Worm (Caenorhabditis elegans) whole organism, late embryonic: ENCODE data around the gene T22F3.11.

ENCODE experiments used
- C38D4.7 ChIP-seq: fragments of 200-800 bp; sonication (Bioruptor generic); optimal IDR thresholded peaks from 2 replicates; lab custom pipeline; 2018; ENCODE audit warnings: mild to moderate bottlenecking, missing genetic modification characterization, moderate library complexity, missing compliant biosample characterization
- K09A11.1 ChIP-seq: sonication (generic microtip); optimal IDR thresholded peaks from 2 replicates; lab custom pipeline; 2017; ENCODE audit warnings: antibody characterized with exemption, mild to moderate bottlenecking, missing genetic modification characterization, missing compliant biosample characterization; ENCODE audit not compliant: insufficient read depth
- T23F11.4 ChIP-seq: fragments of 200-800 bp; sonication (Bioruptor generic); optimal IDR thresholded peaks from 2 replicates; lab custom pipeline; 2018; ENCODE audit warnings: mild to moderate bottlenecking, missing genetic modification characterization, missing compliant biosample characterization
- Y22D7AL.16 ChIP-seq: sonication (generic microtip); optimal IDR thresholded peaks from 2 replicates; lab custom pipeline; 2016; ENCODE audit warnings: missing genetic modification characterization, missing compliant biosample characterization
- ama-1 ChIP-seq: fragments of 150-350 bp; optimal IDR thresholded peaks from 2 replicates; lab custom pipeline; 2014
- ceh-14 ChIP-seq: sonication (generic microtip); optimal IDR thresholded peaks from 2 replicates; lab custom pipeline; 2016; ENCODE audit warnings: missing genotype, missing genetic modification characterization, missing compliant biosample characterization
- ceh-18 ChIP-seq: sonication (generic microtip); optimal IDR thresholded peaks from 2 replicates; lab custom pipeline; 2016; ENCODE audit warnings: missing genetic modification characterization, missing compliant biosample characterization
- ceh-2 ChIP-seq: sonication (generic microtip); optimal IDR thresholded peaks from 2 replicates; lab custom pipeline; 2016; ENCODE audit warnings: missing genotype, missing genetic modification characterization, missing compliant biosample characterization
- ceh-34 ChIP-seq: sonication (generic microtip); optimal IDR thresholded peaks from 2 replicates; lab custom pipeline; 2016; ENCODE audit warnings: mild to moderate bottlenecking, missing genetic modification characterization, missing compliant biosample characterization
- ceh-45 ChIP-seq: fragments of 200-800 bp; sonication (Bioruptor generic); IDR thresholded peaks from 2 replicates; pipeline ENCODE4 v1.3.6; 2022; ENCODE audit warnings: missing genetic modification reagents, missing genetic modification characterization, missing compliant biosample characterization
- ceh-48 ChIP-seq: sonication (generic microtip); optimal IDR thresholded peaks from 2 replicates; lab custom pipeline; 2016; ENCODE audit warnings: missing genetic modification characterization, inconsistent platforms, missing compliant biosample characterization
- che-1 ChIP-seq: sonication (generic microtip); optimal IDR thresholded peaks from 2 replicates; lab custom pipeline; 2016; ENCODE audit warnings: mild to moderate bottlenecking, missing genetic modification characterization, missing compliant biosample characterization
- dmd-4 ChIP-seq: sonication (generic microtip); optimal IDR thresholded peaks from 2 replicates; lab custom pipeline; 2016; ENCODE audit warnings: borderline replicate concordance, missing genetic modification characterization, missing compliant biosample characterization
- elt-2 ChIP-seq: sonication (generic microtip); optimal IDR thresholded peaks from 2 replicates; lab custom pipeline; 2016; ENCODE audit warnings: missing genetic modification reagents, missing genetic modification characterization, missing compliant biosample characterization
- elt-4 ChIP-seq: sonication (generic microtip); optimal IDR thresholded peaks from 2 replicates; lab custom pipeline; 2016; ENCODE audit warnings: missing genetic modification characterization, missing compliant biosample characterization
- eyg-1 ChIP-seq: sonication (generic microtip); optimal IDR thresholded peaks from 2 replicates; lab custom pipeline; 2016; ENCODE audit warnings: missing genotype, missing genetic modification characterization, missing compliant biosample characterization
- fkh-10 ChIP-seq: fragments of 150-350 bp; optimal IDR thresholded peaks from 2 replicates; lab custom pipeline; 2014; ENCODE audit warnings: missing biosample characterization, missing genetic modification reagents, missing genetic modification characterization
- fkh-6 ChIP-seq: sonication (generic microtip); optimal IDR thresholded peaks from 2 replicates; lab custom pipeline; 2016; ENCODE audit warnings: missing genetic modification characterization, missing compliant biosample characterization
- gmeb-2 ChIP-seq: sonication (generic microtip); optimal IDR thresholded peaks from 2 replicates; lab custom pipeline; 2016; ENCODE audit warnings: missing genetic modification characterization, inconsistent platforms, missing compliant biosample characterization
- hlh-15 ChIP-seq: sonication (generic microtip); optimal IDR thresholded peaks from 2 replicates; lab custom pipeline; 2016; ENCODE audit warnings: missing genetic modification characterization, missing compliant biosample characterization
- hlh-30 ChIP-seq: sonication (generic microtip); optimal IDR thresholded peaks from 2 replicates; lab custom pipeline; 2017; ENCODE audit warnings: antibody characterized with exemption, missing genetic modification characterization, missing compliant biosample characterization; ENCODE audit not compliant: insufficient read depth
- hlh-6 ChIP-seq: sonication (generic microtip); optimal IDR thresholded peaks from 2 replicates; lab custom pipeline; 2016; ENCODE audit warnings: missing genotype, missing genetic modification characterization, missing compliant biosample characterization
- hlh-8 ChIP-seq: sonication (generic microtip); optimal IDR thresholded peaks from 2 replicates; lab custom pipeline; 2016; ENCODE audit warnings: missing genotype, missing genetic modification characterization, missing compliant biosample characterization
- lim-6 ChIP-seq: sonication (generic microtip); optimal IDR thresholded peaks from 2 replicates; lab custom pipeline; 2016; ENCODE audit warnings: missing genetic modification characterization, missing compliant biosample characterization
- lin-11 ChIP-seq: fragments of 200-800 bp; sonication (Bioruptor generic); optimal IDR thresholded peaks from 2 replicates; lab custom pipeline; 2018; ENCODE audit warnings: mild to moderate bottlenecking, missing genetic modification characterization, missing compliant biosample characterization
- madf-2 ChIP-seq: sonication (generic microtip); optimal IDR thresholded peaks from 2 replicates; lab custom pipeline; 2017; ENCODE audit warnings: missing genetic modification characterization, missing compliant biosample characterization
- nfya-1 ChIP-seq: sonication (generic microtip); optimal IDR thresholded peaks from 2 replicates; lab custom pipeline; 2017; ENCODE audit warnings: missing genetic modification characterization, mild to moderate bottlenecking, missing compliant biosample characterization, antibody characterized with exemption, moderate library complexity
- nhr-11 ChIP-seq: fragments of 150-350 bp; optimal IDR thresholded peaks from 2 replicates; lab custom pipeline; 2014; ENCODE audit warnings: missing biosample characterization, missing genetic modification characterization
- npax-4 ChIP-seq: sonication (generic microtip); optimal IDR thresholded peaks from 2 replicates; lab custom pipeline; 2016; ENCODE audit warnings: missing genetic modification characterization, missing compliant biosample characterization
- odd-2 ChIP-seq: sonication (generic microtip); optimal IDR thresholded peaks from 2 replicates; lab custom pipeline; 2017; ENCODE audit warnings: antibody characterized with exemption, mild to moderate bottlenecking, missing genetic modification characterization, missing compliant biosample characterization
- pros-1 ChIP-seq: fragments of 150-350 bp; optimal IDR thresholded peaks from 2 replicates; lab custom pipeline; 2014; ENCODE audit warnings: missing biosample characterization, missing genetic modification reagents, missing genetic modification characterization
- ref-2 ChIP-seq: sonication (generic microtip); optimal IDR thresholded peaks from 2 replicates; lab custom pipeline; 2016; ENCODE audit warnings: missing genetic modification characterization, missing compliant biosample characterization
- sdc-2 ChIP-seq: sonication (generic microtip); optimal IDR thresholded peaks from 2 replicates; lab custom pipeline; 2016; ENCODE audit warnings: missing genotype, missing genetic modification characterization, missing compliant biosample characterization
- sox-2 ChIP-seq: fragments of 200-800 bp; sonication (Bioruptor generic); IDR thresholded peaks from 2 replicates; pipeline ENCODE4 v1.3.6; 2022; ENCODE audit warnings: missing genetic modification reagents, missing genetic modification characterization, missing compliant biosample characterization
- syd-9 ChIP-seq: sonication (generic microtip); optimal IDR thresholded peaks from 2 replicates; lab custom pipeline; 2016; ENCODE audit warnings: mild to moderate bottlenecking, missing genetic modification characterization, moderate library complexity, missing compliant biosample characterization
- tbx-2 ChIP-seq: sonication (generic microtip); optimal IDR thresholded peaks from 2 replicates; lab custom pipeline; 2016; ENCODE audit warnings: missing genetic modification characterization, missing compliant biosample characterization
- tbx-7 ChIP-seq: sonication (generic microtip); optimal IDR thresholded peaks from 2 replicates; lab custom pipeline; 2016; ENCODE audit warnings: missing genotype, missing genetic modification characterization, missing compliant biosample characterization
- unc-3 ChIP-seq, 2 experiments: fragments of 200-800 bp in 1 of 2; sonication (Bioruptor generic) in 1 of 2; sonication (generic microtip) in 1 of 2; conservative IDR thresholded peaks in 1 of 2; optimal IDR thresholded peaks in 1 of 2; 2 replicates each; pipeline versions ENCODE4 v1.3.6 to Lab custom; 2016 to 2022; ENCODE audit warnings: missing compliant biosample characterization in 2 of 2, missing genetic modification characterization in 2 of 2, missing genetic modification reagents in 1 of 2
- unc-86 ChIP-seq: sonication (generic microtip); optimal IDR thresholded peaks from 2 replicates; lab custom pipeline; 2016; ENCODE audit warnings: missing genetic modification characterization, missing compliant biosample characterization
- zip-5 ChIP-seq: sonication (generic microtip); optimal IDR thresholded peaks from 2 replicates; lab custom pipeline; 2016; ENCODE audit warnings: missing genetic modification characterization, missing compliant biosample characterization
- ztf-16 ChIP-seq: sonication (generic microtip); optimal IDR thresholded peaks from 2 replicates; lab custom pipeline; 2017; ENCODE audit warnings: missing genetic modification characterization, missing compliant biosample characterization

Gene T22F3.11

ce11 chrV:3614397-3614796, at the start of gene T22F3.11:
TSS of gene T22F3.11 (minus strand) at chrV:3614553.
- TF ChIP-seq sox-2 (GFP tag; lab: Robert Waterston, UW) (no peak), nhr-11 (tag; lab: Kevin White, UChicago) (no peak), hlh-30 (no peak), ceh-18 (tag; lab: Kevin White, UChicago) (no peak), T23F11.4 (GFP tag; lab: Kevin White, UChicago) (no peak), che-1 (tag; lab: Kevin White, UChicago) (no peak), odd-2 (tag; lab: Kevin White, UChicago) (no peak), C38D4.7 (no peak), ama-1 (lab: Kevin White, UChicago) (no peak), unc-3 (GFP tag; conservative IDR thresholded peaks at IDR 0.05; lab: Robert Waterston, UW) (no peak), unc-3 (tag; optimal IDR thresholded peaks at IDR 0.05; lab: Kevin White, UChicago) (no peak), tbx-7 (no peak), lim-6 (no peak), hlh-15 (tag; lab: Kevin White, UChicago) (no peak), ceh-48 (tag; lab: Kevin White, UChicago) (no peak), ztf-16 (tag; lab: Kevin White, UChicago) (no peak), fkh-6 (tag; lab: Kevin White, UChicago) (no peak), gmeb-2 (tag; lab: Kevin White, UChicago) (no peak), zip-5 (tag; lab: Kevin White, UChicago) (no peak)

ce11 chrV:3659472-3659871, 45.1 kb upstream of the T22F3.11 start, which contains the start of gene acr-23:
TSS of gene acr-23 (minus strand) at chrV:3659572.
- TF ChIP-seq hlh-30 (no peak), lin-11 (tag; lab: Kevin White, UChicago) (no peak), ztf-16 (tag; lab: Kevin White, UChicago) (no peak), tbx-2 (tag; lab: Kevin White, UChicago) (no peak), elt-4 (no peak), K09A11.1 (tag; lab: Kevin White, UChicago) (no peak), C38D4.7 (no peak), ceh-18 (tag; lab: Kevin White, UChicago) (no peak), hlh-15 (tag; lab: Kevin White, UChicago) (no peak), elt-2 (tag; lab: Kevin White, UChicago) (no peak), unc-86 (no peak), Y22D7AL.16 (tag; lab: Kevin White, UChicago) (no peak), hlh-6 (no peak), hlh-8 (tag; lab: Kevin White, UChicago) (no peak), ceh-45 (GFP tag; lab: Robert Waterston, UW) (no peak), fkh-6 (tag; lab: Kevin White, UChicago) (no peak), fkh-10 (GFP tag; lab: Kevin White, UChicago) (no peak), ceh-14 (tag; lab: Kevin White, UChicago) (no peak), ref-2 (no peak)

- TF ChIP-seq C38D4.7 (no peak), pros-1 (no peak), ceh-2 (tag; lab: Kevin White, UChicago) (no peak), unc-3 (GFP tag; conservative IDR thresholded peaks at IDR 0.05; lab: Robert Waterston, UW) (no peak), unc-3 (tag; optimal IDR thresholded peaks at IDR 0.05; lab: Kevin White, UChicago) (no peak), syd-9 (tag; lab: Kevin White, UChicago) (no peak), K09A11.1 (tag; lab: Kevin White, UChicago) (no peak), dmd-4 (tag; lab: Kevin White, UChicago) (no peak), npax-4 (no peak), madf-2 (tag; lab: Kevin White, UChicago) (no peak), ceh-34 (no peak), sdc-2 (tag; lab: Kevin White, UChicago) (no peak), eyg-1 (tag; lab: Kevin White, UChicago) (no peak), nfya-1 (tag; lab: Kevin White, UChicago) (no peak), ceh-18 (tag; lab: Kevin White, UChicago) (no peak)
Observed at ce11 chrV:3649473-3649872, 35.1 kb upstream of the T22F3.11 start, which contains the start of gene str-114. TSS of gene str-114 (plus strand) at chrV:3649773.
